Fruit fly (Drosophila melanogaster): ENCODE results near the gene CG45105.
A peak's percentile ranks its signal among the peaks of the same experiment; 100 is the strongest.

CG45105 gene

dm6 chr3R:15935538-15935937, 17.7 kb upstream of the CG45105 start:
- TF ChIP-seq CG16779 (tag; optimal IDR thresholded peaks at IDR 0.05) (no peak), OdsH (GFP tag; optimal IDR thresholded peaks at IDR 0.05) (no peak), eg (GFP tag; IDR thresholded peaks at IDR 0.05) (no peak), Sox15 (GFP tag; optimal IDR thresholded peaks at IDR 0.05) (no peak), lz (GFP tag; optimal IDR thresholded peaks at IDR 0.05) (no peak)

dm6 chr3R:15934952-15935351, 17.1 kb upstream of the CG45105 start, which contains the start of gene Sap47:
Gene Sap47 (plus strand): TSS chr3R:15935100.
- TF ChIP-seq CG6163 (GFP tag; IDR thresholded peaks at IDR 0.05) (no peak), eg (GFP tag; IDR thresholded peaks at IDR 0.05) (0 out of 3 replicates have a peak, but pooled peaks have one; percentile 11), CG1621 (tag; optimal IDR thresholded peaks at IDR 0.05) (no peak), dac (GFP tag; optimal IDR thresholded peaks at IDR 0.05) (no peak), Hr39 (GFP tag; optimal IDR thresholded peaks at IDR 0.05) (no peak), Hr38 (GFP tag; optimal IDR thresholded peaks at IDR 0.05) (no peak), Sox102F (GFP tag; optimal IDR thresholded peaks at IDR 0.05) (no peak), CG15336 (GFP tag; IDR thresholded peaks at IDR 0.05) (no peak; the same call in 1 of the 2 replicates), CG11902 (GFP tag; optimal IDR thresholded peaks at IDR 0.05) (no peak), CG34406 (GFP tag; optimal IDR thresholded peaks at IDR 0.05) (no peak), Eip93F (GFP tag; optimal IDR thresholded peaks at IDR 0.05) (no peak), CG4318 (GFP tag; optimal IDR thresholded peaks at IDR 0.05) (no peak), fd85E (GFP tag; optimal IDR thresholded peaks at IDR 0.05) (no peak), fd59A (GFP tag; optimal IDR thresholded peaks at IDR 0.05) (no peak), CG11294 (GFP tag; IDR thresholded peaks at IDR 0.05) (0 out of 2 replicates have a peak, but pooled peaks have one; percentile 17), net (GFP tag; optimal IDR thresholded peaks at IDR 0.05) (no peak), CG7368 (GFP tag; optimal IDR thresholded peaks at IDR 0.05) (no peak), achi (GFP tag; optimal IDR thresholded peaks at IDR 0.05) (no peak), Gug (GFP tag; IDR thresholded peaks at IDR 0.05) (no peak), Eip75B (GFP tag; optimal IDR thresholded peaks at IDR 0.05) (no peak), CG3919 (GFP tag; optimal IDR thresholded peaks at IDR 0.05) (no peak), svp (GFP tag) (no peak), Met (GFP tag; optimal IDR thresholded peaks at IDR 0.05) (no peak), CG16779 (tag; optimal IDR thresholded peaks at IDR 0.05) (no peak), CG9139 (GFP tag; optimal IDR thresholded peaks at IDR 0.05) (no peak), spab (GFP tag; optimal IDR thresholded peaks at IDR 0.05) (no peak), Hr4 (GFP tag; optimal IDR thresholded peaks at IDR 0.05) (no peak), Sox15 (GFP tag; optimal IDR thresholded peaks at IDR 0.05) (no peak), fkh (GFP tag; optimal IDR thresholded peaks at IDR 0.05) (peak; percentile 71), CG10631 (GFP tag; optimal IDR thresholded peaks at IDR 0.05) (no peak), ss (GFP tag; optimal IDR thresholded peaks at IDR 0.05) (no peak), Eip78C (GFP tag) (peak; percentile 38), topi (GFP tag; optimal IDR thresholded peaks at IDR 0.05) (no peak), OdsH (GFP tag; optimal IDR thresholded peaks at IDR 0.05) (no peak), acj6 (GFP tag; optimal IDR thresholded peaks at IDR 0.05) (no peak), CG11762 (GFP tag; optimal IDR thresholded peaks at IDR 0.05; ENCODE audit: insufficient read depth) (no peak), CG6808 (GFP tag; optimal IDR thresholded peaks at IDR 0.05) (peak; percentile 100), CG8632 (GFP tag; optimal IDR thresholded peaks at IDR 0.05) (no peak), Blimp-1 (GFP tag; optimal IDR thresholded peaks at IDR 0.05) (no peak)

- TF ChIP-seq Sox15 (GFP tag; optimal IDR thresholded peaks at IDR 0.05) (no peak), Hr38 (GFP tag; optimal IDR thresholded peaks at IDR 0.05) (no peak), fkh (GFP tag; optimal IDR thresholded peaks at IDR 0.05) (peak; percentile 37), CG6808 (GFP tag; optimal IDR thresholded peaks at IDR 0.05) (peak; percentile 73), Eip78C (GFP tag) (peak; percentile 8)
These were observed 15.9 kb upstream of the CG45105 start, which contains the start of the genes CG5478 and blp for dm6 chr3R:15933609-15934232. Gene CG5478 (minus strand): TSS chr3R:15933734. Gene blp (plus strand): TSS chr3R:15933847.

All from whole organism, prepupa.